Fruit fly (Drosophila melanogaster): ENCODE results near the gene Pgam5.

The Pgam5 gene

dm6 chrX:1907727-1908264 lies 34.4 kb upstream of the Pgam5 start, which contains the start of gene mip130 (continued):
- TF ChIP-seq CG10565 (GFP tag; optimal IDR thresholded peaks at IDR 0.05): no peak
- no peak for TF ChIP-seq nerfin-2 (GFP tag; IDR thresholded peaks at IDR 0.05; ENCODE audit: partially characterized antibody)
- 0 out of 2 replicates have a peak, but pooled peaks have one; percentile 36 for TF ChIP-seq CG32767 (GFP tag; IDR thresholded peaks at IDR 0.05)
- TF ChIP-seq Abd-B (GFP tag; optimal IDR thresholded peaks at IDR 0.05): peak; percentile 21
- TF ChIP-seq CG34376 (GFP tag; optimal IDR thresholded peaks at IDR 0.05): peak; percentile 8
- no peak for TF ChIP-seq cad (GFP tag; optimal IDR thresholded peaks at IDR 0.05)
- TF ChIP-seq klu (GFP tag; IDR thresholded peaks at IDR 0.05): no peak
- TF ChIP-seq salm (tag; optimal IDR thresholded peaks at IDR 0.05): no peak
- peak; percentile 53; the same call in 1 of the 2 replicates for TF ChIP-seq bbx (GFP tag; IDR thresholded peaks at IDR 0.05; ENCODE audit: partially characterized antibody)
- TF ChIP-seq CG17612 (GFP tag; IDR thresholded peaks at IDR 0.05): no peak
- peak; percentile 67 for TF ChIP-seq CG6689 (GFP tag; IDR thresholded peaks at IDR 0.05)
- TF ChIP-seq CG16815 (GFP tag; optimal IDR thresholded peaks at IDR 0.05): no peak
- TF ChIP-seq gt (GFP tag; IDR thresholded peaks at IDR 0.05): no peak
- no peak for TF ChIP-seq CTCF (GFP tag; optimal IDR thresholded peaks at IDR 0.05)
- TF ChIP-seq CG8359 (GFP tag; optimal IDR thresholded peaks at IDR 0.05; ENCODE audit: borderline replicate concordance): no peak
- TF ChIP-seq prd (optimal IDR thresholded peaks at IDR 0.05): no peak
- TF ChIP-seq prd (GFP tag; IDR thresholded peaks at IDR 0.05): peak; percentile 40; the same call in 1 of the 3 replicates
- no peak for TF ChIP-seq tll (GFP tag; optimal IDR thresholded peaks at IDR 0.05)
- peak in 1 of 2 experiments; percentile 51 for TF ChIP-seq Hr51 (GFP tag; optimal IDR thresholded peaks at IDR 0.05)
- 0 out of 3 replicates have a peak, but pooled peaks have one; percentile 33 for TF ChIP-seq H15 (GFP tag; IDR thresholded peaks at IDR 0.05)
- TF ChIP-seq Hey (tag; optimal IDR thresholded peaks at IDR 0.05): no peak
- TF ChIP-seq sug (tag; optimal IDR thresholded peaks at IDR 0.05): peak; percentile 49
- TF ChIP-seq CG18476 (GFP tag; optimal IDR thresholded peaks at IDR 0.05): peak; percentile 12
- TF ChIP-seq dpn (GFP tag; optimal IDR thresholded peaks at IDR 0.05): peak; percentile 31 to 40
- TF ChIP-seq fu2 (GFP tag; optimal IDR thresholded peaks at IDR 0.05): no peak
- TF ChIP-seq CG14014 (GFP tag; IDR thresholded peaks at IDR 0.05): peak; percentile 69
- TF ChIP-seq C15 (GFP tag; IDR thresholded peaks at IDR 0.05): no peak
- no peak for TF ChIP-seq fd64A (GFP tag; optimal IDR thresholded peaks at IDR 0.05)
- peak; percentile 45 for TF ChIP-seq CG17829 (tag; optimal IDR thresholded peaks at IDR 0.05)
- no peak for TF ChIP-seq Mad (GFP tag; optimal IDR thresholded peaks at IDR 0.05)
- TF ChIP-seq Nf-YA (GFP tag; IDR thresholded peaks at IDR 0.05): no peak
- peak; percentile 98 for TF ChIP-seq CG3995 (GFP tag; optimal IDR thresholded peaks at IDR 0.05)
- peak; percentile 18 for TF ChIP-seq Blimp-1 (GFP tag; optimal IDR thresholded peaks at IDR 0.05)
- TF ChIP-seq Meics (GFP tag; optimal IDR thresholded peaks at IDR 0.05): peak; percentile 57
- no peak for TF ChIP-seq ewg (GFP tag; optimal IDR thresholded peaks at IDR 0.05)
- TF ChIP-seq Nf-YB (GFP tag; optimal IDR thresholded peaks at IDR 0.05): no peak
- TF ChIP-seq vfl (GFP tag; optimal IDR thresholded peaks at IDR 0.05): no peak
- 0 out of 2 replicates have a peak, but pooled peaks have one; percentile 30 for TF ChIP-seq CG7372 (GFP tag; IDR thresholded peaks at IDR 0.05)
- no peak for TF ChIP-seq MESR4 (GFP tag; optimal IDR thresholded peaks at IDR 0.05)
- no peak for TF ChIP-seq Ravus (GFP tag; IDR thresholded peaks at IDR 0.05)
- peak; percentile 17 for TF ChIP-seq CG4820 (GFP tag; optimal IDR thresholded peaks at IDR 0.05)
- TF ChIP-seq Hmx (GFP tag; optimal IDR thresholded peaks at IDR 0.05): no peak
- TF ChIP-seq CG11695 (GFP tag; IDR thresholded peaks at IDR 0.05): no peak
- TF ChIP-seq CG14050 (GFP tag; IDR thresholded peaks at IDR 0.05): 0 out of 3 replicates have a peak, but pooled peaks have one; percentile 27
- peak; percentile 16 for TF ChIP-seq ERR (GFP tag; optimal IDR thresholded peaks at IDR 0.05)
- no peak for TF ChIP-seq en (GFP tag; optimal IDR thresholded peaks at IDR 0.05)
- TF ChIP-seq CG18011 (GFP tag; optimal IDR thresholded peaks at IDR 0.05): no peak
- TF ChIP-seq Scr (GFP tag; IDR thresholded peaks at IDR 0.05; ENCODE audit: partially characterized antibody): peak; percentile 78
- peak; percentile 45 for TF ChIP-seq CG9817 (tag; optimal IDR thresholded peaks at IDR 0.05)
- no peak for TF ChIP-seq B-H1 (GFP tag; IDR thresholded peaks at IDR 0.05)
- TF ChIP-seq CG12659 (GFP tag; optimal IDR thresholded peaks at IDR 0.05): peak; percentile 69

All from whole organism, embryonic.